Fruit fly (Drosophila melanogaster): ENCODE data around the gene CG42824.

The CG42824 gene

DNA sequence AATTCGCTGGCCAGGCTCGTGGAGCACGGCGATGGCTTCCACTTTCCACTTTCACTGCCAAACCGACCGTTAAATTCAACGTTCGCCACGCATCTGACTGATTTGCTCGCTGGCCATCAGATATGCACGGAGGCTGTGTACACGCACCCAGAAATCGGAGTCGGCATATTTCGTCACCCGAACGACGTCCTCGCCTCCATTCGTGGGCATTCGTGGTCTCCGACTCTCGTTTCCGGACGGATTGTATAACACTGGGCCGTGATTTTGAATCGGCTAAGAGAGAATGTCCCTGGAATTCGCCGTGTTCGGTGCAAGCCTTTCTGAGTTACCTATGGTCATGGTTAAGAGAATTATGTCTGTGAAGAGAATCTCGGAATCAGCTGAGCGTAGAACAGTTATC is 40.3 kb downstream of the CG42824 start, which contains the start of gene beat-IIa:
Gene beat-IIa, minus strand, starts transcription at position 97 of the 400 bp plus-strand sequence.
- TF ChIP-seq Blimp-1 (GFP tag; optimal IDR thresholded peaks at IDR 0.05) (no peak), topi (GFP tag; optimal IDR thresholded peaks at IDR 0.05) (no peak), Smox (GFP tag; optimal IDR thresholded peaks at IDR 0.05) (no peak), pdm3 (GFP tag; optimal IDR thresholded peaks at IDR 0.05) (no peak), Met (GFP tag; optimal IDR thresholded peaks at IDR 0.05) (no peak), CG10669 (GFP tag; optimal IDR thresholded peaks at IDR 0.05) (no peak), CG3032 (tag; optimal IDR thresholded peaks at IDR 0.05) (no peak), lz (GFP tag; optimal IDR thresholded peaks at IDR 0.05) (no peak), CG6854 (GFP tag; optimal IDR thresholded peaks at IDR 0.05) (no peak), Eip93F (GFP tag; optimal IDR thresholded peaks at IDR 0.05) (no peak), CG6163 (GFP tag; IDR thresholded peaks at IDR 0.05) (no peak), Sox14 (GFP tag; optimal IDR thresholded peaks at IDR 0.05) (no peak)

DNA sequence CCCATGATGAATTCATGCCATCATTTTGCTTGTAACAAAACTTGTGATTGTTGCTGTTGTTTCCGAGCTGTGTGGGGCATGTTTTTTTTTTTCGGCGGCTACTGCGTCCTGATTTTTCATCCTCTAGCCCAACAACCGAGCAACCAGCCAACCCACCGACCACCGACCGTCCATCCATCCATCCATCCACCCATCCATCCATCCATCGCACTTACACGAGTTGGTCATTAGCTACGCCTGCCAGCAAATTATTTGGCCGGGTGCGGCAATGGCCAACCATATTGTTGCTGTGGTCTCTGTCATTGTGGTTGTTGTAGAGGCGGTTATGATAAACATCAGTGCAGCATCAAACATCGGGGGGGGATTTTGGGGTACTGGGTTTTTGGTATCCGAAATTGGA is 46.9 kb downstream of the CG42824 start:
- TF ChIP-seq CG6276 (GFP tag; optimal IDR thresholded peaks at IDR 0.05) (no peak), CG8319 (GFP tag; optimal IDR thresholded peaks at IDR 0.05) (no peak), CG10631 (GFP tag; optimal IDR thresholded peaks at IDR 0.05) (no peak), Hr38 (GFP tag; optimal IDR thresholded peaks at IDR 0.05) (no peak), Hr39 (GFP tag; optimal IDR thresholded peaks at IDR 0.05) (no peak), CG31627 (GFP tag; optimal IDR thresholded peaks at IDR 0.05) (no peak), CG1621 (tag; optimal IDR thresholded peaks at IDR 0.05) (no peak), topi (GFP tag; optimal IDR thresholded peaks at IDR 0.05) (no peak), fkh (GFP tag; optimal IDR thresholded peaks at IDR 0.05) (no peak), CG10669 (GFP tag; optimal IDR thresholded peaks at IDR 0.05) (no peak), vri (GFP tag; optimal IDR thresholded peaks at IDR 0.05) (no peak), lz (GFP tag; optimal IDR thresholded peaks at IDR 0.05) (no peak), CG6792 (GFP tag; optimal IDR thresholded peaks at IDR 0.05) (no peak), Eip78C (GFP tag) (no peak), Sox15 (GFP tag; optimal IDR thresholded peaks at IDR 0.05) (no peak), Eip93F (GFP tag; optimal IDR thresholded peaks at IDR 0.05) (no peak), Hr4 (GFP tag; optimal IDR thresholded peaks at IDR 0.05) (no peak), CG4318 (GFP tag; optimal IDR thresholded peaks at IDR 0.05) (no peak), CG34406 (GFP tag; optimal IDR thresholded peaks at IDR 0.05) (no peak), Met (GFP tag; optimal IDR thresholded peaks at IDR 0.05) (no peak)
